Worm (Caenorhabditis elegans) whole organism, L4/young adult: Measurements from ENCODE around the gene nhr-271.

ENCODE experiments used
- W03F9.2 ChIP-seq: fragments of 150-350 bp; optimal IDR thresholded peaks from 2 replicates; lab custom pipeline; 2014; ENCODE audit warnings: missing biosample characterization, missing genetic modification characterization
- dao-5 ChIP-seq: sonication (generic microtip); optimal IDR thresholded peaks from 2 replicates; lab custom pipeline; 2016; ENCODE audit warnings: missing genotype, missing genetic modification characterization, moderate library complexity, missing compliant biosample characterization
- him-1 ChIP-seq: sonication (generic microtip); optimal IDR thresholded peaks from 2 replicates; lab custom pipeline; 2016; ENCODE audit warnings: missing genotype, missing genetic modification reagents, missing genetic modification characterization, missing compliant biosample characterization

DNA sequence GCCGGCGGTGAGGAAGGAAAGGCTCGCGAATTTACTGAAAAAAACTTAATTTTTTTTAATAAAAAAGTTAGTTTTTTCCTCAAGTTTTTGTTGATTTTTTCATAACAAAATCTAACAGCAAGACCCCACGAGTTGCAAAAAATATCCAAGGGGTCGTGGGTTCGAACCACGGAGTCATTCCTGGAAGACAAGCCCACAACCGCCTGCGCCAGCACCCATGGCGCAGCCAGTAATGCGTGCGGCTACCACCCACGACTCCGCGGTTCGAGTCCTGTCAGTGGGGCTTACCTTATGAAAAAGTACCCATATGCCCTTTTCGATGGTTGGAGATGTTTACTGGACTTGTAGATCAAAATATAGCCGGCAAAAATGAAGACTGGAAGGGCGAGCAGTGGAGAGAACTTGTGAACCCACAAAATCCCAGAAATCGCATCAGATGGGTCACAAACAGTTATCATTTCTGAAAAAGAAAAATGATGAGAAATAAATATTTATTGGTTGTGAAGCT is 42.5 kb upstream of the nhr-271 start, which contains the start of gene Y70C5A.2:
- no peak for TF ChIP-seq him-1 (tag; lab: Kevin White, UChicago)
- no peak for TF ChIP-seq dao-5 (tag; lab: Kevin White, UChicago)
- no peak for TF ChIP-seq W03F9.2 (tag; lab: Kevin White, UChicago)
